Fruit fly (Drosophila melanogaster) whole organism, pupa: ENCODE results near the gene CG15408.

Experiments
- CG13204 ChIP-seq: fragments of 200-800 bp; sonication (Bioruptor generic); optimal IDR thresholded peaks from 2 replicates; lab custom pipeline; 2018; ENCODE audit warnings: missing biosample characterization, mild to moderate bottlenecking, missing genetic modification characterization, moderate library complexity
- CG17806 ChIP-seq: fragments of 200-800 bp; sonication (Bioruptor generic); optimal IDR thresholded peaks from 2 replicates; lab custom pipeline; 2018; ENCODE audit warnings: missing biosample characterization, mild to moderate bottlenecking, missing genetic modification characterization, moderate library complexity
- CG32121 ChIP-seq: fragments of 200-800 bp; sonication (Bioruptor generic); IDR thresholded peaks from 2 replicates; pipeline ENCODE4 v1.3.6; 2022; ENCODE audit warnings: missing biosample characterization, missing genetic modification characterization
- CG9948 ChIP-seq: fragments of 200-800 bp; sonication (Bioruptor generic); optimal IDR thresholded peaks from 2 replicates; lab custom pipeline; 2018; ENCODE audit warnings: missing biosample characterization, mild to moderate bottlenecking, missing genetic modification characterization, moderate library complexity
- gl ChIP-seq: fragments of 200-800 bp; sonication (Bioruptor generic); optimal IDR thresholded peaks from 2 replicates; lab custom pipeline; 2018; ENCODE audit warnings: missing biosample characterization, mild to moderate bottlenecking, missing genetic modification characterization
- rn ChIP-seq: fragments of 200-800 bp; sonication (Bioruptor generic); IDR thresholded peaks from 2 replicates; pipeline ENCODE4 v1.3.6; 2022; ENCODE audit warnings: missing biosample characterization, missing genetic modification characterization

dm6 chr2L:3342369-3342768 lies 9.8 kb downstream of the CG15408 start:
- TF ChIP-seq CG32121 (GFP tag; lab: Robert Waterston, UW) (no peak), CG17806 (tag; lab: Kevin White, UChicago) (no peak), CG9948 (tag; lab: Kevin White, UChicago) (no peak), gl (tag; lab: Kevin White, UChicago) (no peak), CG13204 (GFP tag; lab: Kevin White, UChicago) (no peak), rn (GFP tag; lab: Robert Waterston, UW) (no peak)
